Fruit fly (Drosophila melanogaster) whole organism, wandering third instar larva: ENCODE results near the gene Awh.

Source experiments
- CG32264 ChIP-seq: fragments of 200-800 bp; sonication (Bioruptor generic); optimal IDR thresholded peaks from 2 replicates; lab custom pipeline; 2016; ENCODE audit warnings: missing biosample characterization, missing genetic modification characterization
- CG9705 ChIP-seq: fragments of 200-800 bp; sonication (Bioruptor generic); optimal IDR thresholded peaks from 2 replicates; lab custom pipeline; 2018; ENCODE audit warnings: missing biosample characterization, mild to moderate bottlenecking, missing genetic modification characterization
- CrebA ChIP-seq: fragments of 200-800 bp; sonication (Bioruptor generic); optimal IDR thresholded peaks from 2 replicates; lab custom pipeline; 2016; ENCODE audit warnings: missing biosample characterization, mild to moderate bottlenecking, missing genetic modification characterization, borderline replicate concordance
- Dfd ChIP-seq: fragments of >200 bp; optimal IDR thresholded peaks from 2 replicates; lab custom pipeline; 2017; ENCODE audit warnings: missing biosample characterization, missing genetic modification characterization
- Dif ChIP-seq: fragments of 200-275, 200-300 bp; sonication (Bioruptor generic); optimal IDR thresholded peaks from 2 replicates; lab custom pipeline; 2018; ENCODE audit warnings: missing biosample characterization, missing genetic modification characterization; ENCODE audit not compliant: partially characterized antibody
- HLH106 ChIP-seq: fragments of 200-800 bp; optimal IDR thresholded peaks from 3 replicates; lab custom pipeline; 2019; ENCODE audit warnings: missing biosample characterization, mild to moderate bottlenecking, missing genetic modification characterization, moderate library complexity
- Hnf4 ChIP-seq: fragments of 200-800 bp; sonication (Bioruptor generic); optimal IDR thresholded peaks from 2 replicates; lab custom pipeline; 2016; ENCODE audit warnings: missing biosample characterization, mild to moderate bottlenecking, missing genetic modification characterization
- Hr78 ChIP-seq: fragments of >200 bp; optimal IDR thresholded peaks from 2 replicates; lab custom pipeline; 2017; ENCODE audit warnings: missing biosample characterization, missing genetic modification characterization
- Hr83 ChIP-seq: fragments of 200-300 bp; sonication (Bioruptor generic); optimal IDR thresholded peaks from 2 replicates; lab custom pipeline; 2016; ENCODE audit warnings: missing biosample characterization, mild to moderate bottlenecking, missing genetic modification characterization, moderate library complexity; ENCODE audit not compliant: poor library complexity, severe bottlenecking
- Jra ChIP-seq: sonication (Bioruptor generic); optimal IDR thresholded peaks from 2 replicates; lab custom pipeline; 2016; ENCODE audit warnings: missing biosample characterization, missing genetic modification characterization
- Mio ChIP-seq: sonication (Bioruptor generic); optimal IDR thresholded peaks from 2 replicates; lab custom pipeline; 2016; ENCODE audit warnings: missing biosample characterization, missing genetic modification characterization
- Myc ChIP-seq: fragments of >200 bp; optimal IDR thresholded peaks from 2 replicates; lab custom pipeline; 2017
- OdsH ChIP-seq: fragments of 200-800 bp; sonication (Bioruptor generic); optimal IDR thresholded peaks from 2 replicates; lab custom pipeline; 2016; ENCODE audit warnings: missing biosample characterization, mild to moderate bottlenecking, missing genetic modification characterization
- Rel ChIP-seq, 2 experiments: fragments of 200-800 bp; sonication (Bioruptor generic) in 1 of 2; optimal IDR thresholded peaks; 2 replicates in 1 of 2; 3 replicates in 1 of 2; lab custom pipeline; 2016 to 2019; ENCODE audit warnings: mild to moderate bottlenecking in 2 of 2, missing biosample characterization in 2 of 2, missing genetic modification characterization in 2 of 2, moderate library complexity in 1 of 2
- Sp1 ChIP-seq: fragments of 200-800 bp; sonication (Bioruptor generic); optimal IDR thresholded peaks from 3 replicates; lab custom pipeline; 2019; ENCODE audit warnings: missing biosample characterization, mild to moderate bottlenecking, missing genetic modification characterization, moderate library complexity
- br ChIP-seq: fragments of 200-800 bp; sonication (Bioruptor generic); optimal IDR thresholded peaks from 2 replicates; lab custom pipeline; 2016; ENCODE audit warnings: missing biosample characterization, missing genetic modification characterization
- brk ChIP-seq: fragments of 200-800 bp; sonication (Bioruptor generic); optimal IDR thresholded peaks from 2 replicates; lab custom pipeline; 2016; ENCODE audit warnings: missing biosample characterization, mild to moderate bottlenecking, missing genetic modification characterization
- dmrt93B ChIP-seq: fragments of 200-800 bp; sonication (Bioruptor generic); optimal IDR thresholded peaks from 2 replicates; lab custom pipeline; 2018; ENCODE audit warnings: missing biosample characterization, mild to moderate bottlenecking, missing genetic modification characterization
- dsf ChIP-seq: sonication (Bioruptor generic); optimal IDR thresholded peaks from 2 replicates; lab custom pipeline; 2016; ENCODE audit warnings: missing biosample characterization, missing genetic modification characterization, borderline replicate concordance
- ey ChIP-seq: fragments of 200-800 bp; sonication (Bioruptor generic); optimal IDR thresholded peaks from 2 replicates; lab custom pipeline; 2016; ENCODE audit warnings: missing biosample characterization, missing genetic modification characterization
- foxo ChIP-seq, 2 experiments: fragments of 200-800 bp; sonication (Bioruptor generic); optimal IDR thresholded peaks; 2 replicates in 1 of 2; 3 replicates in 1 of 2; lab custom pipeline; 2016 to 2017; ENCODE audit warnings: missing biosample characterization in 2 of 2, missing genetic modification characterization in 2 of 2
- fru ChIP-seq: fragments of 200-800 bp; sonication (Bioruptor generic); optimal IDR thresholded peaks from 3 replicates; lab custom pipeline; 2016; ENCODE audit warnings: missing biosample characterization, mild to moderate bottlenecking, missing genetic modification characterization
- h ChIP-seq: fragments of 200-800 bp; sonication (Bioruptor generic); optimal IDR thresholded peaks from 3 replicates; lab custom pipeline; 2016; ENCODE audit warnings: missing biosample characterization, mild to moderate bottlenecking, missing genetic modification characterization
- pan ChIP-seq: fragments of >200 bp; optimal IDR thresholded peaks from 2 replicates; lab custom pipeline; 2017
- psq ChIP-seq: fragments of 200-800 bp; sonication (Bioruptor generic); optimal IDR thresholded peaks from 3 replicates; lab custom pipeline; 2017; ENCODE audit warnings: missing biosample characterization, mild to moderate bottlenecking, missing genetic modification characterization, moderate library complexity
- rgr ChIP-seq: fragments of 200-800 bp; sonication (Bioruptor generic); optimal IDR thresholded peaks from 3 replicates; lab custom pipeline; 2016; ENCODE audit warnings: missing biosample characterization, mild to moderate bottlenecking, missing genetic modification characterization
- sage ChIP-seq: fragments of 200-800 bp; sonication (Bioruptor generic); optimal IDR thresholded peaks from 2 replicates; lab custom pipeline; 2016; ENCODE audit warnings: missing biosample characterization, mild to moderate bottlenecking, missing genetic modification characterization
- sv ChIP-seq: fragments of 200-800 bp; sonication (Bioruptor generic); optimal IDR thresholded peaks from 3 replicates; lab custom pipeline; 2016; ENCODE audit warnings: missing biosample characterization, missing genetic modification characterization
- tai ChIP-seq: sonication (Bioruptor generic); optimal IDR thresholded peaks from 2 replicates; lab custom pipeline; 2016; ENCODE audit warnings: missing biosample characterization, missing genetic modification characterization
- usp ChIP-seq: fragments of >200 bp; optimal IDR thresholded peaks from 2 replicates; lab custom pipeline; 2017; ENCODE audit warnings: missing biosample characterization, missing genetic modification characterization
- woc ChIP-seq: sonication (Bioruptor generic); optimal IDR thresholded peaks from 2 replicates; lab custom pipeline; 2016; ENCODE audit warnings: missing biosample characterization, mild to moderate bottlenecking, missing genetic modification characterization

Gene Awh

DNA sequence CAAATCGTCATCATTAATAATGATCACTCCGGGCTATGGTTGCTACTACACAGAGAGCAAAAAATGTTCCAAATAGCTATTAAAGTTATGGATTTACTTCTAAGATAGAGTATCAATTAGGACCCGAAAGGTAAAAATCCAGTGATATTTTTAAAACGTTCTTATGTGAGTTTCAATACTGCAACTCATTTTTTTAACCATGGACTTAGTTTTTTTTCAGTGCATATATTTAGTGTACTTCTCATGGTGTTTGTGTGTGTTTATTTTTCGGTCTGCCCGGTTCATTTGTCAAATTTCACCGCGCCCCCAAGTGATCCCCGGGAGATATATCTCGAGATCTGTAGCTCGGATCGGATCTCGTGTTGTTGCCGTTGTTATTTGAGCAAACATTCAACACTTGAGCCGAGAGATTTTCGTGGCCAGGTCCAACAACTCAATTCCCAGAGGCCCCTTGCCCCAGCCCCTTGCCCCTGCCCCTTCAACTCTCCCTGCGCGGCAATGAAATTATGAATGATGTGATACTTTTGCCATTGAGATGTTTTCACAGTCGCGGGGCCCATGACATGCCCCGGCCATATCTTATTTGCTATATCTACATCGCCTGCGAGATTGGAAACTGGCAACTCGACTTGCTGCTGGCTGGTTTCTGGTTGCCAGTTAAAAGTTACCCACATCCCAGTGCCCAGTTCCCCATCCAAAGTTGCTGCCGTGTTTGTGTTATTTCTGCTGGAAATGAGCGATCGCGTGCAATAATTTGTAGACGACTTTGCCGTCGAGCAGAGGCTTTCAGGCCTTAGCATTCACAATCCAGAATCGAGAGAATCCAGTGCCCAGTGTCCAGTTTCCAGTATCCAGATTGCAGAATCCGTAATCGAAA, 16.7 kb downstream of the Awh start:
- TF ChIP-seq OdsH (GFP tag; lab: Kevin White, UChicago) (peak; percentile 7), rgr (GFP tag; lab: Kevin White, UChicago) (peak; percentile 41), sv (GFP tag; lab: Kevin White, UChicago) (peak; percentile 45), Rel (GFP tag; optimal IDR thresholded peaks at IDR 0.05; lab: Kevin White, UChicago) (no peak), Rel (tag; optimal IDR thresholded peaks at IDR 0.05; lab: Kevin White, UChicago) (no peak)

DNA sequence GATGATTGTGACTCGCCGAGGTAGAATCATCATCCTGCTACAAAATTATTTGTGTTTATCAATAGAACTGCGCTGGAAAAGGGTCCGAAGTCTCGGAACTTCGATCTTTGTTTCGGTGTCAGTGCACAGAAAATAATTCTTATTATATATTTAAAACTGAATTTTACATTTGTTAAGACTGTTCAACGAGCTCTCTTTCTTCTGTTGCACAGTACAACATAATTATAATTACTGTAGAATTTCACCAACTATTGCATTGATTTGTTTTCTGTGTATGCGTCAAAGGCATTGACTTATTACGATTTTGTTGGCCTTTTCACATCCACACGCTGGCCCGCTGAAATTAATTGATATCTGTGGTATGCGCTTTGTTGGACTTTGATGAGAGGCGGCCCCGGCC, 17.5 kb downstream of the Awh start:
- TF ChIP-seq foxo (GFP tag; optimal IDR thresholded peaks at IDR 0.05; lab: Kevin White, UChicago) (peak in 1 of 2 experiments; percentile 3), Sp1 (GFP tag; lab: Kevin White, UChicago) (no peak), Myc (lab: Kevin White, UChicago) (no peak), rgr (GFP tag; lab: Kevin White, UChicago) (peak; percentile 10), fru (GFP tag; lab: Kevin White, UChicago) (peak; percentile 28), h (GFP tag; lab: Kevin White, UChicago) (peak; percentile 26)

DNA sequence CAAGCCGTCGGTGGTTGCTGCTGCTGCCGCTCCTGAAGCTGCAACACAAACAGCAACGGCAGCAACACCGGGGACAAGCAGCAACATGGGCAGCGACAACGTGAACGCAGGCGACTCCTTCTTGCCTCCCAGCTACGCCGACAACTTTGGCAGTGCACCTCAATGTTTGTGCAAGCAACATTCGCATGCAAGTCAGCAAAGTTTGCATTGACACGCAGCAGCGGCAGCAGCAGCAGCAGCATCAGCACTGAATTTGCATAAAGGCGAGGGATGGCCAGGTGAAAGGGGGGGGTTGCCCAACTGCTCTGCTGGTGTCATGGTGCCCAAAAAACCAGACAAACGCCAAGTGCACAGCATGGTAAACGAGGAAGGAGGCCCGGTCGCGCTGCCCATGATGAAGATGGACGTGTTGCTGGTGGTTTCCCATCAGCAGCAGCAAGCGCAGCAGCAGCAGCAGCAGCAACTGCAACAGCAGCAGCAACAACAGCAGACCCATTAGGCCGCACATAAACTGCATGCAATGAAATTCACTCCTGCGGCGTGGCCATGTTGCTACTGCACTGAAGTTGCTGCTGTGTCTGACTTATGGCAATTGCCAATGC, 19.4 kb downstream of the Awh start:
- no peak for TF ChIP-seq br (GFP tag; lab: Kevin White, UChicago)
- peak; percentile 84 for TF ChIP-seq Dfd (GFP tag; lab: Kevin White, UChicago)

DNA sequence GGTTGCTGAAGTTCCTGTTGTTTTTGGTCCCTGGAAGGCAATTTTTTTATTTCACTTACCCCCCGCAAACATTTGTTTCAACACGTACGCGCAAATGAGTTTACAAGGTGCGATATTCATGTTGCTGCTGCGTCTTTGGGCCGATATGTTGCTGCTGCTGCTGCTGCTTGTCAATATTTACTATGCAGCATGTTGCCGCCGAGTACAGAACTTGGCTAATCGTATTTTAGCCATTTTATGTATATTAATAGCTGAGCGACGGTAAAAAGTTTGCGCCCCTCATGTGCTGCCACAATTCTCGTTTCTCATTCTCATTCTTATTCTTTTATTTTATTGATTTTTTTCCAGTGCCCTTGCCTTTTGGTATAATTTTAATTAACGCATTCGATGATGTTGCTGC, 20.4 kb downstream of the Awh start:
- no peak for TF ChIP-seq CG9705 (GFP tag; lab: Kevin White, UChicago)
- no peak for TF ChIP-seq dsf (GFP tag; lab: Kevin White, UChicago)
- no peak for TF ChIP-seq Dif (GFP tag; lab: Kevin White, UChicago)
- TF ChIP-seq Myc (lab: Kevin White, UChicago), result no peak
- no peak for TF ChIP-seq pan
- TF ChIP-seq h (GFP tag; lab: Kevin White, UChicago), result no peak
- TF ChIP-seq sv (GFP tag; lab: Kevin White, UChicago), result no peak
- TF ChIP-seq usp, result no peak
- TF ChIP-seq brk (GFP tag; lab: Kevin White, UChicago), result no peak

DNA sequence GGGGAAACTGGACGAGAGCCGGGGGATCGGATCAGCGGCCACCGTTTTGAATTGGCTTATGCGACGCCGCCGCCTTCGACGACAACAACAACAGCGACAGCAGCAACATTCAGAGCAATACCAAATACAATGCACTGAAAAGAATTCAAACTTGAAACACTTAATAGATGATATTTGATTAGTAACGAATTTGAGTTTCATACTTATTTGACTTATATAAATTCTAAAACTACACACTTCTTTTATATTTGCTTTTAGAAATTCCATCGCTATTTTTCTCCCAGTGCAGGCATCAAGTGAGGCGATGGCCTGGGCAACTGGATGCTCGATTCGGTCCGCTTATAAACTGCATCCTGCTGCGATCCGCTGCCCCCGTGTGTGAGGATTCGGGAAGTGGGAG, 22.0 kb downstream of the Awh start:
- TF ChIP-seq CrebA (GFP tag; lab: Kevin White, UChicago), result no peak
- TF ChIP-seq usp, result no peak
- TF ChIP-seq Jra (GFP tag; lab: Kevin White, UChicago), result peak; percentile 58
- peak; percentile 67 for TF ChIP-seq psq (GFP tag; lab: Kevin White, UChicago)
- TF ChIP-seq pan, result no peak
- TF ChIP-seq woc (GFP tag; lab: Kevin White, UChicago), result peak; percentile 73
- TF ChIP-seq rgr (GFP tag; lab: Kevin White, UChicago), result peak; percentile 79
- peak; percentile 83 for TF ChIP-seq fru (GFP tag; lab: Kevin White, UChicago)
- TF ChIP-seq Myc (lab: Kevin White, UChicago), result no peak
- peak; percentile 66 for TF ChIP-seq brk (GFP tag; lab: Kevin White, UChicago)
- TF ChIP-seq Dfd (GFP tag; lab: Kevin White, UChicago), result peak; percentile 20
- TF ChIP-seq Hr78, result no peak
- peak; percentile 89 for TF ChIP-seq h (GFP tag; lab: Kevin White, UChicago)
- peak; percentile 76 for TF ChIP-seq OdsH (GFP tag; lab: Kevin White, UChicago)
- peak; percentile 20 for TF ChIP-seq dmrt93B (GFP tag; lab: Kevin White, UChicago)
- peak; percentile 82 for TF ChIP-seq Hnf4
- peak; percentile 79 for TF ChIP-seq Sp1 (GFP tag; lab: Kevin White, UChicago)
- peak; percentile 84 for TF ChIP-seq ey (GFP tag; lab: Kevin White, UChicago)
- TF ChIP-seq Rel (GFP tag; optimal IDR thresholded peaks at IDR 0.05; lab: Kevin White, UChicago), result peak; percentile 57
- peak; percentile 35 for TF ChIP-seq Rel (tag; optimal IDR thresholded peaks at IDR 0.05; lab: Kevin White, UChicago)
- peak; percentile 20 for TF ChIP-seq tai (GFP tag; lab: Kevin White, UChicago)
- TF ChIP-seq sage (GFP tag; lab: Kevin White, UChicago), result peak; percentile 25
- no peak for TF ChIP-seq dsf (GFP tag; lab: Kevin White, UChicago)
- TF ChIP-seq br (GFP tag; lab: Kevin White, UChicago), result peak; percentile 79
- TF ChIP-seq foxo (GFP tag; optimal IDR thresholded peaks at IDR 0.05; lab: Kevin White, UChicago), result peak; percentile 15 to 80
- TF ChIP-seq Hr83 (GFP tag; lab: Kevin White, UChicago), result no peak
- no peak for TF ChIP-seq Mio
- peak; percentile 59 for TF ChIP-seq CG32264 (GFP tag; lab: Kevin White, UChicago)
- peak; percentile 80 for TF ChIP-seq HLH106 (tag; lab: Kevin White, UChicago)
